Fruit fly (Drosophila melanogaster): ENCODE data around the gene Pop1.
A peak's percentile ranks its signal among the peaks of the same experiment; 100 is the strongest.

Gene Pop1

dm6 chrX:5589990-5590389 is 32.5 kb upstream of the Pop1 start:
- no peak for TF ChIP-seq lola (GFP tag; optimal IDR thresholded peaks at IDR 0.05)
- TF ChIP-seq OdsH (GFP tag; optimal IDR thresholded peaks at IDR 0.05), result no peak
- TF ChIP-seq CG32264 (GFP tag; optimal IDR thresholded peaks at IDR 0.05), result no peak
- TF ChIP-seq brk (GFP tag; optimal IDR thresholded peaks at IDR 0.05), result no peak
- TF ChIP-seq dmrt93B (GFP tag; optimal IDR thresholded peaks at IDR 0.05), result no peak
- no peak for TF ChIP-seq N (GFP tag; optimal IDR thresholded peaks at IDR 0.05)
- no peak for TF ChIP-seq Myc (optimal IDR thresholded peaks at IDR 0.05)
- TF ChIP-seq foxo (GFP tag; optimal IDR thresholded peaks at IDR 0.05), result no peak

dm6 chrX:5593868-5594267 is 28.6 kb upstream of the Pop1 start, which contains the start of gene Vsx1:
TSS of gene Vsx1 (plus strand) at chrX:5594255.
- TF ChIP-seq sage (GFP tag; optimal IDR thresholded peaks at IDR 0.05), result no peak
- TF ChIP-seq br (GFP tag; optimal IDR thresholded peaks at IDR 0.05), result no peak
- TF ChIP-seq N (GFP tag; optimal IDR thresholded peaks at IDR 0.05), result peak; percentile 49
- TF ChIP-seq Hr83 (GFP tag; optimal IDR thresholded peaks at IDR 0.05; ENCODE audit: poor library complexity, severe bottlenecking), result no peak
- no peak for TF ChIP-seq CG32264 (GFP tag; optimal IDR thresholded peaks at IDR 0.05)

DNA sequence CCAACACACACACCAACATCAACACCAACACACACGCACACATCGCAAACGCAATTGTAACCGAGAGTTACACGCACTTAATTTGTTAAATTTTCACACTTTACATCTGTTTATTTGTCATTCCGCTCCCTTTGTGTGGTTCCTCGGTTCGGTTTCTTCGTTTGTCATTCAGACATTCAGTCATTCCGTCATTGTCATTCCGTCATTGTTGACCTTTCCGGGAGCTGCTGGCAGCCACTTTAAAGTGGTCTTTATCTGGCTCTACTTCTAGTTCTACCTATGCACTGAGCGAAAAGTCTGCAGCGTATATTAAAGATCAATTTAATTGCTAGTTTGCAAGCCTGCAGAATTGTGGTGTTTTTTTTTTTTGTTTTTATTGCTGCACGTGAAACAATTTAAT is 25.9 kb upstream of the Pop1 start:
- TF ChIP-seq woc (GFP tag; optimal IDR thresholded peaks at IDR 0.05), result no peak
- no peak for TF ChIP-seq Sp1 (GFP tag; optimal IDR thresholded peaks at IDR 0.05)
- no peak for TF ChIP-seq Hr83 (GFP tag; optimal IDR thresholded peaks at IDR 0.05; ENCODE audit: poor library complexity, severe bottlenecking)
- no peak for TF ChIP-seq Dif (GFP tag; optimal IDR thresholded peaks at IDR 0.05; ENCODE audit: partially characterized antibody)
- TF ChIP-seq brk (GFP tag; optimal IDR thresholded peaks at IDR 0.05), result no peak
- TF ChIP-seq lola (GFP tag; optimal IDR thresholded peaks at IDR 0.05), result no peak
- TF ChIP-seq Vsx2 (GFP tag; optimal IDR thresholded peaks at IDR 0.05; ENCODE audit: partially characterized antibody), result no peak
- no peak for TF ChIP-seq Rel (GFP tag; optimal IDR thresholded peaks at IDR 0.05)
- no peak for TF ChIP-seq Rel (tag; optimal IDR thresholded peaks at IDR 0.05)
- no peak for TF ChIP-seq rgr (GFP tag; optimal IDR thresholded peaks at IDR 0.05)
- no peak for TF ChIP-seq Dfd (GFP tag; optimal IDR thresholded peaks at IDR 0.05)
- TF ChIP-seq CG9705 (GFP tag; optimal IDR thresholded peaks at IDR 0.05), result no peak
- TF ChIP-seq usp (GFP tag; optimal IDR thresholded peaks at IDR 0.05), result no peak
- no peak for TF ChIP-seq Mio (GFP tag; optimal IDR thresholded peaks at IDR 0.05)
- no peak for TF ChIP-seq dsf (GFP tag; optimal IDR thresholded peaks at IDR 0.05; ENCODE audit: borderline replicate concordance)
- no peak for TF ChIP-seq sv (GFP tag; optimal IDR thresholded peaks at IDR 0.05)
- no peak for TF ChIP-seq psq (GFP tag; optimal IDR thresholded peaks at IDR 0.05)

- TF ChIP-seq Sp1 (GFP tag; optimal IDR thresholded peaks at IDR 0.05) (no peak), CrebA (GFP tag; optimal IDR thresholded peaks at IDR 0.05; ENCODE audit: borderline replicate concordance) (no peak), HLH106 (tag; optimal IDR thresholded peaks at IDR 0.05) (no peak), Hr78 (GFP tag; optimal IDR thresholded peaks at IDR 0.05) (no peak), woc (GFP tag; optimal IDR thresholded peaks at IDR 0.05) (no peak), Dif (GFP tag; optimal IDR thresholded peaks at IDR 0.05; ENCODE audit: partially characterized antibody) (no peak), OdsH (GFP tag; optimal IDR thresholded peaks at IDR 0.05) (no peak), br (GFP tag; optimal IDR thresholded peaks at IDR 0.05) (no peak), jim (GFP tag; optimal IDR thresholded peaks at IDR 0.05) (no peak), sage (GFP tag; optimal IDR thresholded peaks at IDR 0.05) (no peak)
Measured at dm6 chrX:5602308-5602707, 20.1 kb upstream of the Pop1 start.

DNA sequence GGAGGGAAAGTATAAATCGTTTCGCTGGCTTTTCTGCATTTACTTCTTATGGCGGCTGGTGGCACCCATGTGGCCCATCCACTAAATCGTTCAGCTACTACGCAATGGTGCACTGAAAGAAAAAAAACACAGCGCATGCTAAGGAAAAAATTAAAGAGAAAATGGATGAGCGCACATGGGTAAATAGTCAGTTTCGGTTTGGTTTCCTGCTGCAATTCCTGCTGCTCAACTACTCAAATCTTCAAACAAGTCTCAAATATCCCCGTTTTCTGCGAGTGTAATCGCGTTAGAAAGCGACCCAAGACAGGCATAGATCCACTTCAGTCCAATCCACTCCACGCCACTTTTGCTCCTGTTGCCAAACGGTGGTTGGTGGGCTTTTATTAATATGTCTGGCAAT is 19.4 kb upstream of the Pop1 start:
- no peak for TF ChIP-seq usp (GFP tag; optimal IDR thresholded peaks at IDR 0.05)
- no peak for TF ChIP-seq dl (GFP tag; optimal IDR thresholded peaks at IDR 0.05; ENCODE audit: insufficient read depth in 1 of 2, partially characterized antibody in 2 of 2)
- TF ChIP-seq GATAd (GFP tag; optimal IDR thresholded peaks at IDR 0.05), result no peak
- no peak for TF ChIP-seq sage (GFP tag; optimal IDR thresholded peaks at IDR 0.05)
- TF ChIP-seq ey (GFP tag; optimal IDR thresholded peaks at IDR 0.05), result no peak
- TF ChIP-seq CG9705 (GFP tag; optimal IDR thresholded peaks at IDR 0.05), result no peak
- TF ChIP-seq pan (optimal IDR thresholded peaks at IDR 0.05), result no peak
- no peak for TF ChIP-seq h (GFP tag; optimal IDR thresholded peaks at IDR 0.05)
- no peak for TF ChIP-seq dmrt93B (GFP tag; optimal IDR thresholded peaks at IDR 0.05)
- no peak for TF ChIP-seq Hnf4 (GFP tag; optimal IDR thresholded peaks at IDR 0.05)
- TF ChIP-seq foxo (GFP tag; optimal IDR thresholded peaks at IDR 0.05), result no peak
- TF ChIP-seq Vsx2 (GFP tag; optimal IDR thresholded peaks at IDR 0.05; ENCODE audit: partially characterized antibody), result no peak
- no peak for TF ChIP-seq OdsH (GFP tag; optimal IDR thresholded peaks at IDR 0.05)
- TF ChIP-seq Jra (GFP tag; optimal IDR thresholded peaks at IDR 0.05), result no peak
- no peak for TF ChIP-seq Abd-B (GFP tag; optimal IDR thresholded peaks at IDR 0.05)
- TF ChIP-seq dsf (GFP tag; optimal IDR thresholded peaks at IDR 0.05; ENCODE audit: borderline replicate concordance), result no peak
- no peak for TF ChIP-seq Sp1 (GFP tag; optimal IDR thresholded peaks at IDR 0.05)
